Worm (Caenorhabditis elegans): ENCODE results near the gene znf-474.

Gene znf-474

ce11 chrX:12171631-12172348 lies 22.1 kb downstream of the znf-474 start, which contains the start of gene F57G12.1 (continued):
- TF ChIP-seq madf-8 (GFP tag; conservative IDR thresholded peaks at IDR 0.05) (no peak), fkh-3 (tag; optimal IDR thresholded peaks at IDR 0.05) (no peak), rpc-1 (optimal IDR thresholded peaks at IDR 0.05) (no peak), rpc-1 (tag; optimal IDR thresholded peaks at IDR 0.05) (no peak), snpc-1.1 (tag; optimal IDR thresholded peaks at IDR 0.05; ENCODE audit: insufficient read depth) (no peak), ets-4 (GFP tag; optimal IDR thresholded peaks at IDR 0.05) (no peak), ceh-91 (GFP tag; IDR thresholded peaks at IDR 0.05) (no peak), cebp-2 (GFP tag; IDR thresholded peaks at IDR 0.05) (no peak), ztf-28 (GFP tag; IDR thresholded peaks at IDR 0.05) (no peak), dox-1 (GFP tag; IDR thresholded peaks at IDR 0.05) (peak; percentile 65; the same call in 1 of the 2 replicates), unc-130 (GFP tag; optimal IDR thresholded peaks at IDR 0.05) (no peak), ztf-25 (GFP tag; IDR thresholded peaks at IDR 0.05) (no peak), mxl-1 (tag; optimal IDR thresholded peaks at IDR 0.05) (no peak), atf-7 (tag; optimal IDR thresholded peaks at IDR 0.05) (no peak), ZK185.1 (tag; optimal IDR thresholded peaks at IDR 0.05; ENCODE audit: poor library complexity, severe bottlenecking) (peak; percentile 51), F39B2.1 (GFP tag; IDR thresholded peaks at IDR 0.05) (no peak), F55B11.4 (tag; optimal IDR thresholded peaks at IDR 0.05; ENCODE audit: borderline replicate concordance, insufficient read depth) (no peak), F49E8.2 (tag; optimal IDR thresholded peaks at IDR 0.05; ENCODE audit: insufficient read depth) (no peak), ztf-18 (tag; optimal IDR thresholded peaks at IDR 0.05) (no peak), madf-10 (tag; optimal IDR thresholded peaks at IDR 0.05) (no peak), lin-26 (GFP tag; IDR thresholded peaks at IDR 0.05) (no peak), snpc-1.3 (tag; optimal IDR thresholded peaks at IDR 0.05; ENCODE audit: insufficient read depth) (no peak), mel-28 (tag; optimal IDR thresholded peaks at IDR 0.05; ENCODE audit: borderline replicate concordance) (no peak), die-1 (tag; optimal IDR thresholded peaks at IDR 0.05) (peak; percentile 37), ceh-58 (GFP tag; IDR thresholded peaks at IDR 0.05) (no peak), nhr-120 (GFP tag; IDR thresholded peaks at IDR 0.05) (no peak), sdz-38 (tag; optimal IDR thresholded peaks at IDR 0.05) (peak; percentile 38), nhr-179 (tag; optimal IDR thresholded peaks at IDR 0.05) (no peak), aptf-3 (GFP tag; IDR thresholded peaks at IDR 0.05) (no peak), somi-1 (GFP tag; optimal IDR thresholded peaks at IDR 0.05) (peak; percentile 22), Y53G8AR.9 (GFP tag; conservative IDR thresholded peaks at IDR 0.05) (no peak), ama-1 (optimal IDR thresholded peaks at IDR 0.05) (no peak), ama-1 (GFP tag; optimal IDR thresholded peaks at IDR 0.05) (no peak), zim-3 (tag; optimal IDR thresholded peaks at IDR 0.05) (no peak), Y79H2A.3 (GFP tag; conservative IDR thresholded peaks at IDR 0.05) (no peak), attf-3 (GFP tag; conservative IDR thresholded peaks at IDR 0.05) (no peak), hsf-1 (GFP tag; IDR thresholded peaks at IDR 0.05) (no peak), K11D2.4 (GFP tag; IDR thresholded peaks at IDR 0.05) (peak; percentile 57; the same call in 1 of the 2 replicates), lin-40 (tag; optimal IDR thresholded peaks at IDR 0.05) (peak; percentile 34), repo-1 (tag; optimal IDR thresholded peaks at IDR 0.05) (peak; percentile 28), hmg-1.2 (GFP tag; IDR thresholded peaks at IDR 0.05) (peak; percentile 80), nhr-90 (tag; optimal IDR thresholded peaks at IDR 0.05) (no peak), egrh-3 (GFP tag; IDR thresholded peaks at IDR 0.05) (peak; percentile 89), efl-1 (GFP tag; optimal IDR thresholded peaks at IDR 0.05) (no peak), unc-62 (GFP tag; optimal IDR thresholded peaks at IDR 0.05) (peak; percentile 59), athp-1 (tag; optimal IDR thresholded peaks at IDR 0.05) (no peak)

All from whole organism, young adult.